Worm (Caenorhabditis elegans): ENCODE measurements around the gene mct-5.

DNA sequence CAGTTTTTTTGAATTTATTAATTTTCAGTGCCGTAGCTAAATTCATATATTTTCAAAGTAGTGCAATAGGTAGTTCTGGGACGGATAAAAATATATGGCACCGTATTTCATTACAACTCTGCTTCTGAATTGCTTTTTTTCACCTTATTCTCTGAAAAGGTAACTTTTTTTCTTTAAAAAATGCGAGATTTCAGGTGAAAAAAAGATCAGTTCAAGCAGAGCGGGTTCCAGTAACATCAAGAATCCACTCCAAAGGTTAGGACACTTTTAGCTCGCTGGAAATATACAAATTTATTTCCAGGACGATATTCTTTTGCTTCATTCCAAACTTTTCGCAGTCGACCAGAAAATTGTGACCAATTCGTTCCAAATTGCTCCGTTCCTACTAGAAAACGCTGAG, 49.7 kb upstream of the mct-5 start, which contains the start of gene T07F8.1:
- TF ChIP-seq tab-1 (GFP tag; IDR thresholded peaks at IDR 0.05) = no peak
- TF ChIP-seq flt-1 (GFP tag; IDR thresholded peaks at IDR 0.05) = no peak
- TF ChIP-seq cog-1 (tag; optimal IDR thresholded peaks at IDR 0.05) = no peak
- TF ChIP-seq klf-2 (GFP tag; conservative IDR thresholded peaks at IDR 0.05) = no peak
- TF ChIP-seq ztf-23 (GFP tag; IDR thresholded peaks at IDR 0.05) = no peak
- no peak for TF ChIP-seq med-1 (GFP tag; optimal IDR thresholded peaks at IDR 0.05; ENCODE audit: insufficient read depth)
- no peak for TF ChIP-seq ztf-29 (GFP tag; IDR thresholded peaks at IDR 0.05)
- no peak for TF ChIP-seq T22C8.4 (GFP tag; IDR thresholded peaks at IDR 0.05)

Data from whole organism, midembryonic.